Fruit fly (Drosophila melanogaster) whole organism, embryonic: Measurements from ENCODE around the gene ppk23.

Experiments
- Ada2b ChIP-seq: fragments of 200-800 bp; sonication (Bioruptor generic); IDR thresholded peaks from 2 replicates; pipeline ENCODE4 v1.3.6; 2022; ENCODE audit warnings: missing biosample characterization, missing genetic modification characterization
- Bgb ChIP-seq: fragments of 200-800 bp; sonication (Bioruptor generic); IDR thresholded peaks from 2 replicates; pipeline ENCODE4 v1.3.6; 2022; ENCODE audit warnings: missing biosample characterization, missing genetic modification characterization; ENCODE audit not compliant: partially characterized antibody
- CG1024 ChIP-seq: fragments of 200-800 bp; sonication (Bioruptor generic); IDR thresholded peaks from 2 replicates; pipeline ENCODE4 v1.3.6; 2022; ENCODE audit warnings: missing biosample characterization, missing genetic modification characterization
- CG10274 ChIP-seq: fragments of 200-800 bp; sonication (Bioruptor generic); optimal IDR thresholded peaks from 3 replicates; lab custom pipeline; 2017; ENCODE audit warnings: missing biosample characterization, mild to moderate bottlenecking, missing genetic modification characterization
- CG10654 ChIP-seq: fragments of 200-800 bp; sonication (Bioruptor generic); optimal IDR thresholded peaks from 2 replicates; lab custom pipeline; 2016; ENCODE audit warnings: missing biosample characterization, missing genetic modification characterization
- CG12219 ChIP-seq: fragments of 200-800 bp; sonication (Bioruptor generic); optimal IDR thresholded peaks from 3 replicates; lab custom pipeline; 2018; ENCODE audit warnings: missing biosample characterization, mild to moderate bottlenecking, missing genetic modification characterization
- CG15601 ChIP-seq: fragments of 200-800 bp; sonication (Bioruptor generic); optimal IDR thresholded peaks from 3 replicates; lab custom pipeline; 2019; ENCODE audit warnings: missing biosample characterization, mild to moderate bottlenecking, missing genetic modification characterization, moderate library complexity
- CG15696 ChIP-seq: fragments of 200-800 bp; sonication (Bioruptor generic); optimal IDR thresholded peaks from 2 replicates; lab custom pipeline; 2019; ENCODE audit warnings: missing biosample characterization, mild to moderate bottlenecking, missing genetic modification characterization, moderate library complexity
- CG30403 ChIP-seq: fragments of 200-800 bp; sonication (Bioruptor generic); optimal IDR thresholded peaks from 3 replicates; lab custom pipeline; 2016; ENCODE audit warnings: missing biosample characterization, missing genetic modification characterization
- CG3847 ChIP-seq: fragments of 200-800 bp; sonication (Bioruptor generic); IDR thresholded peaks from 2 replicates; pipeline ENCODE4 v1.3.6; 2022; ENCODE audit warnings: missing biosample characterization, missing genetic modification characterization
- CG8089 ChIP-seq: fragments of 200-800 bp; sonication (Bioruptor generic); optimal IDR thresholded peaks from 3 replicates; lab custom pipeline; 2016; ENCODE audit warnings: missing biosample characterization, missing genetic modification characterization
- CG8281 ChIP-seq: fragments of 200-800 bp; sonication (Bioruptor generic); optimal IDR thresholded peaks from 2 replicates; lab custom pipeline; 2018; ENCODE audit warnings: missing biosample characterization, mild to moderate bottlenecking, missing genetic modification characterization, moderate library complexity
- CG9817 ChIP-seq: fragments of 200-800 bp; sonication (Bioruptor generic); optimal IDR thresholded peaks from 2 replicates; lab custom pipeline; 2018; ENCODE audit warnings: missing biosample characterization, mild to moderate bottlenecking, missing genetic modification characterization, moderate library complexity
- CrebB ChIP-seq: fragments of 200-800 bp; sonication (Bioruptor generic); optimal IDR thresholded peaks from 3 replicates; lab custom pipeline; 2018; ENCODE audit warnings: missing biosample characterization, mild to moderate bottlenecking, missing genetic modification characterization
- Dbx ChIP-seq: fragments of 200-800 bp; sonication (Bioruptor generic); IDR thresholded peaks from 3 replicates; pipeline ENCODE4 v1.3.6; 2022; ENCODE audit warnings: missing biosample characterization, missing genetic modification characterization
- Dp ChIP-seq: fragments of 200-800 bp; sonication (Bioruptor generic); optimal IDR thresholded peaks from 2 replicates; lab custom pipeline; 2018; ENCODE audit warnings: missing biosample characterization, mild to moderate bottlenecking, missing genetic modification characterization, moderate library complexity
- E2f1 ChIP-seq: fragments of 200-800 bp; sonication (Bioruptor generic); IDR thresholded peaks from 2 replicates; pipeline ENCODE4 v1.3.6; 2022; ENCODE audit warnings: missing biosample characterization, missing genetic modification characterization
- Eip74EF ChIP-seq, 2 experiments: fragments of 200-800 bp in 1 of 2; fragments of >200 bp in 1 of 2; sonication (Bioruptor generic) in 1 of 2; optimal IDR thresholded peaks; 2 replicates each; lab custom pipeline; 2017 to 2019; ENCODE audit warnings: missing biosample characterization in 2 of 2, missing genetic modification characterization in 2 of 2, mild to moderate bottlenecking in 1 of 2, moderate library complexity in 1 of 2
- HLHmδ ChIP-seq: fragments of 200-800 bp; sonication (Bioruptor generic); optimal IDR thresholded peaks from 2 replicates; lab custom pipeline; 2018; ENCODE audit warnings: missing biosample characterization, mild to moderate bottlenecking, missing genetic modification characterization, moderate library complexity
- HmgZ ChIP-seq: fragments of 200-800 bp; sonication (Bioruptor generic); optimal IDR thresholded peaks from 2 replicates; lab custom pipeline; 2018; ENCODE audit warnings: missing biosample characterization, mild to moderate bottlenecking, missing genetic modification characterization
- Hr78 ChIP-seq, 2 experiments: fragments of 200-800 bp in 1 of 2; fragments of >200 bp in 1 of 2; sonication (Bioruptor generic) in 1 of 2; optimal IDR thresholded peaks; 2 replicates each; lab custom pipeline; 2017 to 2019; ENCODE audit warnings: missing biosample characterization in 2 of 2, missing genetic modification characterization in 2 of 2, mild to moderate bottlenecking in 1 of 2, moderate library complexity in 1 of 2
- Lhr ChIP-seq: fragments of 200-800 bp; sonication (Bioruptor generic); optimal IDR thresholded peaks from 3 replicates; lab custom pipeline; 2017; ENCODE audit warnings: mild to moderate bottlenecking, missing biosample characterization, missing genetic modification reagents, missing genetic modification characterization
- NC2β ChIP-seq: fragments of 200-800 bp; sonication (Bioruptor generic); optimal IDR thresholded peaks from 2 replicates; lab custom pipeline; 2016; ENCODE audit warnings: missing biosample characterization, missing genetic modification characterization
- Nf-YB ChIP-seq: fragments of 200-800 bp; sonication (Bioruptor generic); optimal IDR thresholded peaks from 3 replicates; lab custom pipeline; 2019; ENCODE audit warnings: missing biosample characterization, mild to moderate bottlenecking, missing genetic modification characterization, moderate library complexity
- Optix ChIP-seq: fragments of 200-800 bp; sonication (Bioruptor generic); IDR thresholded peaks from 3 replicates; pipeline ENCODE4 v1.3.6; 2022; ENCODE audit warnings: missing biosample characterization, missing genetic modification characterization
- Spps ChIP-seq: fragments of 200-800 bp; sonication (Bioruptor generic); optimal IDR thresholded peaks from 2 replicates; lab custom pipeline; 2018; ENCODE audit warnings: missing biosample characterization, mild to moderate bottlenecking, missing genetic modification characterization
- Vsx1 ChIP-seq: fragments of 200-800 bp; sonication (Bioruptor generic); optimal IDR thresholded peaks from 2 replicates; lab custom pipeline; 2017; ENCODE audit warnings: missing biosample characterization, mild to moderate bottlenecking, missing genetic modification characterization, missing genetic modification reagents
- Xbp1 ChIP-seq: fragments of 200-800 bp; sonication (Bioruptor generic); optimal IDR thresholded peaks from 3 replicates; lab custom pipeline; 2016; ENCODE audit warnings: missing biosample characterization, mild to moderate bottlenecking, missing genetic modification characterization
- btn ChIP-seq: fragments of 200-800 bp; sonication (Bioruptor generic); optimal IDR thresholded peaks from 2 replicates; lab custom pipeline; 2016; ENCODE audit warnings: missing biosample characterization, missing genetic modification characterization
- dpn ChIP-seq, 2 experiments: fragments of 200-800 bp; sonication (Bioruptor generic); optimal IDR thresholded peaks; 3 replicates each; lab custom pipeline; 2016; ENCODE audit warnings: missing biosample characterization in 2 of 2, missing genetic modification characterization in 2 of 2
- dysf ChIP-seq: fragments of 200-800 bp; sonication (Bioruptor generic); IDR thresholded peaks from 3 replicates; pipeline ENCODE4 v1.3.6; 2022; ENCODE audit warnings: missing biosample characterization, missing genetic modification characterization
- exex ChIP-seq: fragments of 200-800 bp; sonication (Bioruptor generic); optimal IDR thresholded peaks from 4 replicates; lab custom pipeline; 2018; ENCODE audit warnings: missing biosample characterization, mild to moderate bottlenecking, missing genetic modification characterization, moderate library complexity
- eyg ChIP-seq: fragments of 200-800 bp; sonication (Bioruptor generic); optimal IDR thresholded peaks from 3 replicates; lab custom pipeline; 2016; ENCODE audit warnings: missing biosample characterization, missing genetic modification characterization
- fd3F ChIP-seq: fragments of 200-800 bp; sonication (Bioruptor generic); optimal IDR thresholded peaks from 2 replicates; lab custom pipeline; 2018; ENCODE audit warnings: missing biosample characterization, mild to moderate bottlenecking, missing genetic modification characterization, moderate library complexity
- gce ChIP-seq: fragments of 200-800 bp; sonication (Bioruptor generic); IDR thresholded peaks from 3 replicates; pipeline ENCODE4 v1.3.6; 2022; ENCODE audit warnings: missing biosample characterization, missing genetic modification characterization
- gcm2 ChIP-seq: fragments of 200-800 bp; sonication (Bioruptor generic); optimal IDR thresholded peaks from 2 replicates; lab custom pipeline; 2016; ENCODE audit warnings: missing biosample characterization, missing genetic modification characterization
- hbn ChIP-seq: fragments of 200-800 bp; sonication (Bioruptor generic); IDR thresholded peaks from 2 replicates; pipeline ENCODE4 v1.3.6; 2022; ENCODE audit warnings: missing biosample characterization, missing genetic modification characterization; ENCODE audit not compliant: partially characterized antibody
- lab ChIP-seq: fragments of 200-800 bp; sonication (Bioruptor generic); optimal IDR thresholded peaks from 3 replicates; lab custom pipeline; 2017; ENCODE audit warnings: missing biosample characterization, missing genetic modification characterization, mild to moderate bottlenecking, moderate library complexity, missing genetic modification reagents
- lbe ChIP-seq: fragments of 200-800 bp; sonication (Bioruptor generic); optimal IDR thresholded peaks from 2 replicates; lab custom pipeline; 2016; ENCODE audit warnings: missing biosample characterization, mild to moderate bottlenecking, missing genetic modification characterization
- luna ChIP-seq: fragments of 200-800 bp; sonication (Bioruptor generic); optimal IDR thresholded peaks from 2 replicates; lab custom pipeline; 2016; ENCODE audit warnings: missing biosample characterization, missing genetic modification characterization
- mirr ChIP-seq: fragments of 200-800 bp; sonication (Bioruptor generic); optimal IDR thresholded peaks from 3 replicates; lab custom pipeline; 2018; ENCODE audit warnings: missing biosample characterization, mild to moderate bottlenecking, missing genetic modification characterization
- nau ChIP-seq: fragments of 200-800 bp; sonication (Bioruptor generic); optimal IDR thresholded peaks from 3 replicates; lab custom pipeline; 2017; ENCODE audit warnings: missing biosample characterization, mild to moderate bottlenecking, missing genetic modification characterization, missing genetic modification reagents
- nmo ChIP-seq: fragments of 200-800 bp; sonication (Bioruptor generic); optimal IDR thresholded peaks from 2 replicates; lab custom pipeline; 2018; ENCODE audit warnings: missing biosample characterization, mild to moderate bottlenecking, missing genetic modification characterization, moderate library complexity
- pnt ChIP-seq: fragments of 200-800 bp; sonication (Bioruptor generic); optimal IDR thresholded peaks from 3 replicates; lab custom pipeline; 2016; ENCODE audit warnings: missing biosample characterization, missing genetic modification characterization
- psq ChIP-seq: fragments of 200-800 bp; sonication (Bioruptor generic); optimal IDR thresholded peaks from 2 replicates; lab custom pipeline; 2017; ENCODE audit warnings: missing biosample characterization, missing genetic modification characterization
- scrt ChIP-seq: fragments of 200-800 bp; sonication (Bioruptor generic); optimal IDR thresholded peaks from 2 replicates; lab custom pipeline; 2018; ENCODE audit warnings: missing biosample characterization, mild to moderate bottlenecking, missing genetic modification characterization, moderate library complexity
- sens-2 ChIP-seq: fragments of 200-800 bp; sonication (Bioruptor generic); IDR thresholded peaks from 2 replicates; pipeline ENCODE4 v1.3.6; 2022; ENCODE audit warnings: missing biosample characterization, missing genetic modification characterization
- seq ChIP-seq: fragments of 200-800 bp; sonication (Bioruptor generic); IDR thresholded peaks from 2 replicates; pipeline ENCODE4 v1.3.6; 2022; ENCODE audit warnings: missing biosample characterization, missing genetic modification characterization
- slou ChIP-seq: fragments of 200-800 bp; sonication (Bioruptor generic); optimal IDR thresholded peaks from 3 replicates; lab custom pipeline; 2016; ENCODE audit warnings: missing biosample characterization, missing genetic modification characterization
- sna ChIP-seq: fragments of 200-800 bp; sonication (Bioruptor generic); IDR thresholded peaks from 2 replicates; pipeline ENCODE4 v1.3.6; 2022; ENCODE audit warnings: missing biosample characterization, missing genetic modification characterization; ENCODE audit not compliant: partially characterized antibody
- trh ChIP-seq: fragments of 200-800 bp; sonication (Bioruptor generic); optimal IDR thresholded peaks from 2 replicates; lab custom pipeline; 2016; ENCODE audit warnings: missing biosample characterization, missing genetic modification characterization

ppk23 gene

dm6 chrX:17581606-17582281, 12.7 kb upstream of the ppk23 start (continued):
- TF ChIP-seq CG3847 (GFP tag; lab: Robert Waterston, UW) (no peak), nau (no peak), CG9817 (tag; lab: Kevin White, UChicago) (no peak), dpn (GFP tag; optimal IDR thresholded peaks at IDR 0.05; lab: Kevin White, UChicago) (peak in 1 of 2 experiments; percentile 34), Optix (GFP tag; lab: Robert Waterston, UW) (no peak), scrt (GFP tag; lab: Kevin White, UChicago) (no peak), sens-2 (no peak), pnt (GFP tag; lab: Kevin White, UChicago) (no peak), luna (no peak), psq (no peak), gcm2 (no peak), HmgZ (no peak), eyg (no peak), Vsx1 (GFP tag; lab: Kevin White, UChicago) (no peak), Dp (GFP tag; lab: Kevin White, UChicago) (no peak), Spps (tag; lab: Kevin White, UChicago) (peak; percentile 27), CG8089 (GFP tag; lab: Kevin White, UChicago) (no peak), sna (GFP tag; lab: Robert Waterston, UW) (no peak), Nf-YB (GFP tag; lab: Kevin White, UChicago) (peak; percentile 43), lbe (GFP tag; lab: Kevin White, UChicago) (no peak), fd3F (no peak), Ada2b (GFP tag; lab: Robert Waterston, UW) (no peak), btn (GFP tag; lab: Kevin White, UChicago) (no peak), NC2β (GFP tag; lab: Kevin White, UChicago) (no peak), Dbx (GFP tag; lab: Robert Waterston, UW) (no peak), dysf (GFP tag; lab: Robert Waterston, UW) (no peak), CG12219 (GFP tag; lab: Kevin White, UChicago) (no peak), CrebB (tag; lab: Kevin White, UChicago) (no peak), slou (GFP tag; lab: Kevin White, UChicago) (no peak), CG15696 (tag; lab: Kevin White, UChicago) (peak; percentile 18), trh (GFP tag; lab: Kevin White, UChicago) (no peak), Lhr (GFP tag; lab: Kevin White, UChicago) (no peak), CG15601 (tag; lab: Kevin White, UChicago) (peak; percentile 47), CG1024 (GFP tag; lab: Robert Waterston, UW) (no peak), Bgb (GFP tag; lab: Robert Waterston, UW) (no peak), CG30403 (GFP tag; lab: Kevin White, UChicago) (peak; percentile 29), CG10274 (GFP tag; lab: Kevin White, UChicago) (no peak)

- TF ChIP-seq CG10654 (no peak), Eip74EF (GFP tag; optimal IDR thresholded peaks at IDR 0.05; lab: Kevin White, UChicago) (no peak), seq (no peak), mirr (GFP tag; lab: Kevin White, UChicago) (peak; percentile 85), Hr78 (GFP tag; optimal IDR thresholded peaks at IDR 0.05; lab: Kevin White, UChicago) (no peak), lab (no peak), hbn (GFP tag; lab: Robert Waterston, UW) (no peak), exex (tag; lab: Kevin White, UChicago) (peak; percentile 92), nmo (no peak), Xbp1 (GFP tag; lab: Kevin White, UChicago) (no peak), gce (GFP tag; lab: Robert Waterston, UW) (no peak), CG8281 (tag; lab: Kevin White, UChicago) (no peak), HLHmδ (GFP tag; lab: Kevin White, UChicago) (no peak), E2f1 (GFP tag; lab: Robert Waterston, UW) (no peak)
- TF ChIP-seq, all 482 proteins: peak for 2
These were observed 11.9 kb upstream of the ppk23 start for dm6 chrX:17580954-17581353.
